Worm (Caenorhabditis elegans): Measurements from ENCODE around the gene F49E11.2.

F49E11.2 gene

DNA sequence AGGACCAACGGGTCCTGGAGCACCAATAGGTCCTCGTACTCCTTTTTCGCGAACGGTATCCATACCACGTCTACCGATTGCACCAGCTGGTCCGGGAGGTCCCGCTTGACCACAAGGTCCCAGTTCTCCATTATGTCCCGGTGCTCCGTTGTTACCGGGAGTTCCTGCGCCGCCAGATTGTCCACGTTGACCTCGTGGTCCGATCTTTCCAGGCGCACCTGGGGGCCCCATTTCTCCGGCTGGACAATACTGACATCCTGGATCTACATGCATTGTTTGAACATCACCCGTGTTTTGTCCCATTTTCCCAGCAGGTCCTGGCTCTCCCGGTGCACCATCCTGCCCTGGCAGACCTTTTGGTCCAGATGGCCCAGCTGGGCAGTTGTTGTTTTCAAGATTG lies 27.3 kb upstream of the F49E11.2 start:
- TF ChIP-seq ztf-4 (tag; optimal IDR thresholded peaks at IDR 0.05) (no peak), nhr-12 (tag; optimal IDR thresholded peaks at IDR 0.05) (no peak), skn-1 (tag; optimal IDR thresholded peaks at IDR 0.05) (no peak), lin-35 (GFP tag; optimal IDR thresholded peaks at IDR 0.05) (no peak), ets-5 (GFP tag; IDR thresholded peaks at IDR 0.05) (no peak), ceh-63 (GFP tag; optimal IDR thresholded peaks at IDR 0.05) (no peak), aly-2 (tag; optimal IDR thresholded peaks at IDR 0.05) (no peak), C04F5.9 (tag; optimal IDR thresholded peaks at IDR 0.05) (no peak), nhr-28 (tag; optimal IDR thresholded peaks at IDR 0.05) (no peak), lin-14 (GFP tag; optimal IDR thresholded peaks at IDR 0.05) (no peak), fkh-4 (tag; optimal IDR thresholded peaks at IDR 0.05; ENCODE audit: borderline replicate concordance) (no peak), pag-3 (tag; optimal IDR thresholded peaks at IDR 0.05; ENCODE audit: borderline replicate concordance, insufficient read depth) (no peak), ces-1 (GFP tag; optimal IDR thresholded peaks at IDR 0.05) (no peak)

DNA sequence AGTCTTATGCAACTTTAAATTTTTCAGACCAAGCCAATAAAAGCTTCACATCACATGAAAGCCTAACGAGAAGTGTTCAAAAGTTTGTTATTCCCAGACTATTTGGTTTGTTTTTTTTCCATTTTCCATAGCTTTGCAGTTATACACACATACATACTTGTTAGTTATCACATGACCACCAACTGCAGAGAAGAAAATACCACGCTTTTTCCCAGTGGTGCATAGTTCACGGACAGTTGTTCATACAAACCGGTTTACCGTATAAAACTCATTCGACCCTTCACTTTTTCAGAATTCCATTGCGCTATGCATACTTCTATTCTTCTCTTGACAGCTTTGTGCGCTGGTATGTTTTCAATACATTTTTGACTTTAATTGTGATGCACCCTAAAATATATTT lies 24.9 kb upstream of the F49E11.2 start, which contains the start of gene scl-5:
scl-5 (plus strand) TSS at position 301 of the 400 bp plus-strand sequence.
- no peak for TF ChIP-seq nhr-19 (GFP tag; conservative IDR thresholded peaks at IDR 0.05)
- TF ChIP-seq ztf-4 (tag; optimal IDR thresholded peaks at IDR 0.05) = no peak
- TF ChIP-seq aly-2 (tag; optimal IDR thresholded peaks at IDR 0.05) = no peak
- TF ChIP-seq hlh-17 (GFP tag; optimal IDR thresholded peaks at IDR 0.05; ENCODE audit: borderline replicate concordance) = no peak
- no peak for TF ChIP-seq unc-62 (GFP tag; optimal IDR thresholded peaks at IDR 0.05)
- TF ChIP-seq skn-1 (tag; optimal IDR thresholded peaks at IDR 0.05) = no peak
- no peak for TF ChIP-seq rnt-1 (tag; optimal IDR thresholded peaks at IDR 0.05)
- TF ChIP-seq C34B4.2 (tag; optimal IDR thresholded peaks at IDR 0.05) = no peak
- TF ChIP-seq fkh-10 (GFP tag; optimal IDR thresholded peaks at IDR 0.05) = no peak
- no peak for TF ChIP-seq ets-5 (GFP tag; IDR thresholded peaks at IDR 0.05)

DNA sequence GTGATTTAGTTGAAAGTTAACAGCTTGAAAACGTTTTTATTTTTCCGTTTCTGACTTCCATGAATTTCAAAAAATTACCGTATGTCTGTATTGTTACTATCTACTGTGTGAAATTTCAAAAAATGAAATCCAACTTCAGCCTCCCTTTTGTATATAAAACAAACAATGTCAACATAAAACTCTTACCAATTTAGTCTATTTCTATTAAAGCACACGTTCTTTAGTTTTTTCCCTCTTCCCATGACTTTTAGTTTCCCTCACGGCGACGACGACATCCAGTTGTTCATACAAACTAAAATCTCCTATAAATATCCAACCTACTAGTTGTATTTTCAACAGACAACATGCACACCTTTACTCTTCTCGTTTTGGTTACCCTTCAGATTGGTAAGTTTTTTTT lies 20.5 kb upstream of the F49E11.2 start, which contains the start of gene scl-3:
scl-3 (plus strand) TSS at position 301 of the 400 bp plus-strand sequence.
- TF ChIP-seq efl-1 (optimal IDR thresholded peaks at IDR 0.05) (no peak), efl-1 (GFP tag; optimal IDR thresholded peaks at IDR 0.05 in 1 of 2) (no peak), ama-1 (optimal IDR thresholded peaks at IDR 0.05) (no peak), fkh-10 (GFP tag; optimal IDR thresholded peaks at IDR 0.05) (no peak), dpl-1 (GFP tag; optimal IDR thresholded peaks at IDR 0.05) (no peak), nhr-90 (tag; optimal IDR thresholded peaks at IDR 0.05; ENCODE audit: poor library complexity) (no peak), mep-1 (tag; optimal IDR thresholded peaks at IDR 0.05) (no peak)

- TF ChIP-seq mdl-1 (tag; optimal IDR thresholded peaks at IDR 0.05) = peak in 1 of 2 experiments; percentile 0
- TF ChIP-seq lin-35 (GFP tag; optimal IDR thresholded peaks at IDR 0.05) = peak in 1 of 2 experiments; percentile 36
- peak; percentile 68 for TF ChIP-seq tlp-1 (tag; optimal IDR thresholded peaks at IDR 0.05)
- no peak for TF ChIP-seq F16B12.6 (tag; optimal IDR thresholded peaks at IDR 0.05)
- TF ChIP-seq nhr-77 (tag; optimal IDR thresholded peaks at IDR 0.05) = no peak
- no peak for TF ChIP-seq nhr-84 (tag; optimal IDR thresholded peaks at IDR 0.05)
- peak; percentile 80 for TF ChIP-seq jun-1 (tag; optimal IDR thresholded peaks at IDR 0.05)
- no peak for TF ChIP-seq hpl-2 (GFP tag; optimal IDR thresholded peaks at IDR 0.05)
- no peak for TF ChIP-seq efl-1 (optimal IDR thresholded peaks at IDR 0.05)
- peak in 1 of 2 experiments; percentile 35 for TF ChIP-seq efl-1 (GFP tag; optimal IDR thresholded peaks at IDR 0.05 in 1 of 2)
- no peak for TF ChIP-seq nhr-47 (tag; optimal IDR thresholded peaks at IDR 0.05)
- no peak for TF ChIP-seq mef-2 (tag; optimal IDR thresholded peaks at IDR 0.05)
- no peak for TF ChIP-seq Y116A8C.19 (tag; optimal IDR thresholded peaks at IDR 0.05; ENCODE audit: borderline replicate concordance)
- no peak for TF ChIP-seq C16A3.4 (tag; optimal IDR thresholded peaks at IDR 0.05)
- no peak for TF ChIP-seq fkh-8 (tag; optimal IDR thresholded peaks at IDR 0.05)
- TF ChIP-seq elt-2 (tag; optimal IDR thresholded peaks at IDR 0.05) = peak; percentile 99
Measured at ce11 chrIV:13057418-13057817, 18.6 kb upstream of the F49E11.2 start, which contains the start of gene scl-2. TSS of gene scl-2 (plus strand) at chrIV:13057710.

Measured in whole organism, L1 larva.